Fruit fly (Drosophila melanogaster) S2 (cell line): Measurements from ENCODE around the gene vib.

Source experiments
- CG8478 ChIP-seq: fragments of >200 bp; optimal IDR thresholded peaks from 2 replicates; lab custom pipeline; 2018
- CTCF ChIP-seq, 2 experiments: fragments of >200 bp; optimal IDR thresholded peaks; 2 replicates each; lab custom pipeline; 2018

DNA sequence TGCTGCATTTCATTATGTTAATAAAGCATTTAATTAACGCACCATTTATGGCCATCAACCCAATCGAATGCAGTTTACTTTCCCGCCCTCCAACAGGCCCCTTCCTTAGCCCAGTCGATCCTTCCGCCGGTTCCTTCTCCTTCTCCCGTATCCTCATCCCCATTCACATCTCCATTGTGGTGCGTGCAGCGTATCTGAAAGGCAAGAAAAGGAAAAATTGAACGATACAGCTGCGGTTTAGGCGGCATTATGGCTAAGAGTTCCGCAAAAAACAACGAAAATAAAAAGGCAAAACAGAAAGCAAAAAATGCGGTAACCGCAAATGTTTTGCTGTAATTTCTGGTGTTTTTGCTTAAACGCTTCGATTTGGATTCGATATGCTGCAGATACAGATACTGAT is 27.5 kb upstream of the vib start:
- TF ChIP-seq CG8478 (lab: Kevin White, UChicago) = no peak
- TF ChIP-seq CTCF (optimal IDR thresholded peaks at IDR 0.05; lab: Kevin White, UChicago) = no peak
